Worm (Caenorhabditis elegans) whole organism, L1 larva: ENCODE results near the gene tag-340.

ENCODE experiments used
- fkh-4 ChIP-seq: sonication (generic microtip); optimal IDR thresholded peaks from 2 replicates; lab custom pipeline; 2016; ENCODE audit warnings: missing compliant biosample characterization, missing genetic modification characterization, borderline replicate concordance
- nhr-84 ChIP-seq: sonication (generic microtip); optimal IDR thresholded peaks from 2 replicates; lab custom pipeline; 2017; ENCODE audit warnings: missing biosample characterization, missing genetic modification characterization
- unc-98 ChIP-seq: fragments of 200-800 bp; sonication (Bioruptor generic); IDR thresholded peaks from 2 replicates; pipeline ENCODE4 v1.3.6; 2022; ENCODE audit warnings: missing genetic modification characterization, missing compliant biosample characterization

DNA sequence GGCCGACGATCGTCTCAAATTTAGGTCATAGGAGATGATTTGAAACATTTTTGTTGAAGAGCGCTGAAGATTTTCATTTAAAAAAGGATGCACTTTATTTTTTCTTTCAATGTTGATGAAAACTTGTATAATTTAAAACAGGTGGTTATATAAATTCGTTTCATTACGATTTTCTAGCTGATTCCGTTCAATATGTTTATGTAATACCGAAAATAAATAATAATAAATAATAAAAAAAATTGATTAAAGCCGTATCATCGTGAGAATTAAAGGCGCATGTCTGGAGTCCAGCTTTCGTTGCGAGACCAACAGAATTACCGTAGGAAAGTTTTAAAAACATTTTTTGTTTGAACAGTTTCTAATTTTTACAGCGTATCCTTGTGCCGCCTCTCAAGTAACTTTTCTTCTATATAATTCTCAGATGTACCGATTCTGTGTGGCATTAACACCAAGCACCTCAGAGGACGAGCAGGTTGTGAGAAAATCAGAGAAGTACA is 31.9 kb downstream of the tag-340 start, which contains the start of the genes C26E6.12 and eri-9:
- no peak for TF ChIP-seq nhr-84
- no peak for TF ChIP-seq fkh-4
- TF ChIP-seq unc-98 (GFP tag; lab: Robert Waterston, UW), result no peak
